Fruit fly (Drosophila melanogaster): Measurements from ENCODE around the gene Sf3b1.

The Sf3b1 gene

dm6 chr2L:559311-559710 lies 8.8 kb upstream of the Sf3b1 start, which contains the start of gene Tspo:
Tspo (plus strand) TSS chr2L:559612.
- TF ChIP-seq pan (optimal IDR thresholded peaks at IDR 0.05) (no peak), Dll (optimal IDR thresholded peaks at IDR 0.05) (no peak), psq (optimal IDR thresholded peaks at IDR 0.05) (no peak), EcR (GFP tag; optimal IDR thresholded peaks at IDR 0.05) (no peak), usp (GFP tag; optimal IDR thresholded peaks at IDR 0.05) (no peak), CG8478 (optimal IDR thresholded peaks at IDR 0.05) (no peak)

dm6 chr2L:559770-560567 lies 8.2 kb upstream of the Sf3b1 start, which contains the start of gene rempA:
rempA (minus strand) TSS chr2L:560310.
- TF ChIP-seq pan (optimal IDR thresholded peaks at IDR 0.05) = no peak
- peak; percentile 36 for TF ChIP-seq Dll (optimal IDR thresholded peaks at IDR 0.05)
- no peak for TF ChIP-seq EcR (GFP tag; optimal IDR thresholded peaks at IDR 0.05)
- no peak for TF ChIP-seq psq (optimal IDR thresholded peaks at IDR 0.05)
- TF ChIP-seq CG8478 (optimal IDR thresholded peaks at IDR 0.05) = no peak
- TF ChIP-seq usp (GFP tag; optimal IDR thresholded peaks at IDR 0.05) = no peak

dm6 chr2L:563314-563713 lies 4.8 kb upstream of the Sf3b1 start:
- TF ChIP-seq Dll (optimal IDR thresholded peaks at IDR 0.05) = no peak
- TF ChIP-seq EcR (GFP tag; optimal IDR thresholded peaks at IDR 0.05) = no peak
- no peak for TF ChIP-seq CG8478 (optimal IDR thresholded peaks at IDR 0.05)
- TF ChIP-seq usp (GFP tag; optimal IDR thresholded peaks at IDR 0.05) = no peak
- TF ChIP-seq pan (optimal IDR thresholded peaks at IDR 0.05) = no peak
- TF ChIP-seq psq (optimal IDR thresholded peaks at IDR 0.05) = no peak

- TF ChIP-seq pan (optimal IDR thresholded peaks at IDR 0.05) (no peak), CG8478 (optimal IDR thresholded peaks at IDR 0.05) (no peak), psq (optimal IDR thresholded peaks at IDR 0.05) (no peak), EcR (GFP tag; optimal IDR thresholded peaks at IDR 0.05) (no peak), usp (GFP tag; optimal IDR thresholded peaks at IDR 0.05) (no peak), Dll (optimal IDR thresholded peaks at IDR 0.05) (no peak)
Observed at dm6 chr2L:563769-564550, 4.2 kb upstream of the Sf3b1 start, which contains the start of the genes uncNacbeta and CG2794. uncNacbeta (minus strand) TSS chr2L:563819. CG2794 (plus strand) TSS chr2L:564163.

- no peak for TF ChIP-seq usp (GFP tag; optimal IDR thresholded peaks at IDR 0.05)
Observed at dm6 chr2L:574226-574625, 6.1 kb downstream of the Sf3b1 start, which contains the start of the genes Ipk2 and cold. Ipk2 (minus strand) TSS chr2L:574264. cold (plus strand) TSS chr2L:574291.

- TF ChIP-seq Dll (optimal IDR thresholded peaks at IDR 0.05) (no peak), psq (optimal IDR thresholded peaks at IDR 0.05) (no peak), usp (GFP tag; optimal IDR thresholded peaks at IDR 0.05) (no peak), EcR (GFP tag; optimal IDR thresholded peaks at IDR 0.05) (no peak), CG8478 (optimal IDR thresholded peaks at IDR 0.05) (no peak), pan (optimal IDR thresholded peaks at IDR 0.05) (no peak)
Observed at dm6 chr2L:576559-577184, 8.5 kb downstream of the Sf3b1 start, which contains the start of gene Ptth. Ptth (minus strand) TSS chr2L:576896.

dm6 chr2L:577186-577585 lies 9.0 kb downstream of the Sf3b1 start, which contains the start of gene Pph13:
Pph13 (plus strand) TSS chr2L:577486.
- TF ChIP-seq CG8478 (optimal IDR thresholded peaks at IDR 0.05) (no peak), usp (GFP tag; optimal IDR thresholded peaks at IDR 0.05) (no peak), psq (optimal IDR thresholded peaks at IDR 0.05) (no peak), Dll (optimal IDR thresholded peaks at IDR 0.05) (no peak)

dm6 chr2L:585268-585667 lies 17.1 kb downstream of the Sf3b1 start:
- TF ChIP-seq EcR (GFP tag; optimal IDR thresholded peaks at IDR 0.05) (no peak), CG8478 (optimal IDR thresholded peaks at IDR 0.05) (no peak), usp (GFP tag; optimal IDR thresholded peaks at IDR 0.05) (no peak), pan (optimal IDR thresholded peaks at IDR 0.05) (no peak), Dll (optimal IDR thresholded peaks at IDR 0.05) (no peak)

- TF ChIP-seq Dll (optimal IDR thresholded peaks at IDR 0.05) (no peak), pan (optimal IDR thresholded peaks at IDR 0.05) (no peak), EcR (GFP tag; optimal IDR thresholded peaks at IDR 0.05) (no peak), CG8478 (optimal IDR thresholded peaks at IDR 0.05) (no peak), psq (optimal IDR thresholded peaks at IDR 0.05) (no peak), usp (GFP tag; optimal IDR thresholded peaks at IDR 0.05) (no peak)
Observed at dm6 chr2L:591511-591910, 23.4 kb downstream of the Sf3b1 start.

dm6 chr2L:594048-594447 lies 25.9 kb downstream of the Sf3b1 start:
- TF ChIP-seq CG8478 (optimal IDR thresholded peaks at IDR 0.05) (no peak), usp (GFP tag; optimal IDR thresholded peaks at IDR 0.05) (no peak), Dll (optimal IDR thresholded peaks at IDR 0.05) (no peak), psq (optimal IDR thresholded peaks at IDR 0.05) (no peak), EcR (GFP tag; optimal IDR thresholded peaks at IDR 0.05) (no peak), pan (optimal IDR thresholded peaks at IDR 0.05) (no peak)

- TF ChIP-seq pan (optimal IDR thresholded peaks at IDR 0.05) (no peak), EcR (GFP tag; optimal IDR thresholded peaks at IDR 0.05) (no peak), usp (GFP tag; optimal IDR thresholded peaks at IDR 0.05) (no peak), Dll (optimal IDR thresholded peaks at IDR 0.05) (no peak), psq (optimal IDR thresholded peaks at IDR 0.05) (no peak), CG8478 (optimal IDR thresholded peaks at IDR 0.05) (no peak)
Observed at dm6 chr2L:594635-595384, 26.7 kb downstream of the Sf3b1 start, which contains the start of gene Gsc. Gsc (minus strand) TSS chr2L:594685.

Measured in whole organism.